Fruit fly (Drosophila melanogaster) whole organism, prepupa: ENCODE data around the gene Wdr59.
A peak's percentile ranks its signal among the peaks of the same experiment; 100 is the strongest.

Source experiments
- CG10631 ChIP-seq: fragments of 200-800 bp; sonication (Bioruptor generic); optimal IDR thresholded peaks from 2 replicates; lab custom pipeline; 2016; ENCODE audit warnings: missing biosample characterization, missing genetic modification characterization
- CG11294 ChIP-seq: fragments of 200-800 bp; sonication (Bioruptor generic); IDR thresholded peaks from 2 replicates; pipeline ENCODE4 v1.3.6; 2022; ENCODE audit warnings: missing biosample characterization, missing genetic modification characterization
- CG16779 ChIP-seq: fragments of 200-800 bp; sonication (Bioruptor generic); optimal IDR thresholded peaks from 3 replicates; lab custom pipeline; 2017; ENCODE audit warnings: missing biosample characterization, mild to moderate bottlenecking, missing genetic modification characterization
- CG31627 ChIP-seq: fragments of 200-800 bp; sonication (Bioruptor generic); optimal IDR thresholded peaks from 3 replicates; lab custom pipeline; 2016; ENCODE audit warnings: missing biosample characterization, missing genetic modification characterization
- CG32006 ChIP-seq: fragments of 200-800 bp; sonication (Bioruptor generic); optimal IDR thresholded peaks from 3 replicates; lab custom pipeline; 2017; ENCODE audit warnings: missing biosample characterization, mild to moderate bottlenecking, missing genetic modification characterization
- CG34406 ChIP-seq: fragments of 200-800 bp; sonication (Bioruptor generic); optimal IDR thresholded peaks from 3 replicates; lab custom pipeline; 2016; ENCODE audit warnings: missing biosample characterization, missing genetic modification characterization
- CG3919 ChIP-seq: fragments of 200-800 bp; sonication (Bioruptor generic); optimal IDR thresholded peaks from 3 replicates; lab custom pipeline; 2016; ENCODE audit warnings: missing biosample characterization, missing genetic modification characterization
- CG4318 ChIP-seq: fragments of 200-800 bp; sonication (Bioruptor generic); optimal IDR thresholded peaks from 3 replicates; lab custom pipeline; 2017; ENCODE audit warnings: missing biosample characterization, mild to moderate bottlenecking, missing genetic modification characterization
- CG6276 ChIP-seq: fragments of 200-800 bp; sonication (Bioruptor generic); optimal IDR thresholded peaks from 2 replicates; lab custom pipeline; 2017; ENCODE audit warnings: missing biosample characterization, mild to moderate bottlenecking, missing genetic modification characterization
- CG6792 ChIP-seq: fragments of 200-800 bp; sonication (Bioruptor generic); optimal IDR thresholded peaks from 3 replicates; lab custom pipeline; 2016; ENCODE audit warnings: missing biosample characterization, missing genetic modification characterization
- CG6808 ChIP-seq: fragments of 200-800 bp; sonication (Bioruptor generic); optimal IDR thresholded peaks from 3 replicates; lab custom pipeline; 2017; ENCODE audit warnings: missing biosample characterization, missing genetic modification characterization, mild to moderate bottlenecking, moderate library complexity, missing genetic modification reagents
- CG6854 ChIP-seq: fragments of 200-800 bp; sonication (Bioruptor generic); optimal IDR thresholded peaks from 2 replicates; lab custom pipeline; 2017; ENCODE audit warnings: missing biosample characterization, mild to moderate bottlenecking, missing genetic modification characterization
- CG7368 ChIP-seq: fragments of 200-800 bp; sonication (Bioruptor generic); optimal IDR thresholded peaks from 3 replicates; lab custom pipeline; 2016; ENCODE audit warnings: missing biosample characterization, missing genetic modification characterization
- CG8632 ChIP-seq: fragments of 200-800 bp; sonication (Bioruptor generic); optimal IDR thresholded peaks from 3 replicates; lab custom pipeline; 2016; ENCODE audit warnings: missing biosample characterization, missing genetic modification characterization
- Eip75B ChIP-seq: fragments of 200-800 bp; sonication (Bioruptor generic); optimal IDR thresholded peaks from 3 replicates; lab custom pipeline; 2016; ENCODE audit warnings: missing biosample characterization, missing genetic modification characterization
- Eip78C ChIP-seq: fragments of 200-800 bp; sonication (Bioruptor generic); peaks from one replicate; lab custom pipeline; 2016; ENCODE audit warnings: missing biosample characterization, missing genetic modification characterization
- Eip93F ChIP-seq: fragments of 200-800 bp; sonication (Bioruptor generic); optimal IDR thresholded peaks from 2 replicates; lab custom pipeline; 2016; ENCODE audit warnings: missing biosample characterization, mild to moderate bottlenecking, missing genetic modification characterization
- Ets21C ChIP-seq: fragments of 200-800 bp; sonication (Bioruptor generic); optimal IDR thresholded peaks from 3 replicates; lab custom pipeline; 2016; ENCODE audit warnings: missing biosample characterization, missing genetic modification characterization
- Ets96B ChIP-seq: fragments of 200-800 bp; optimal IDR thresholded peaks from 2 replicates; lab custom pipeline; 2019; ENCODE audit warnings: missing biosample characterization, mild to moderate bottlenecking, missing genetic modification characterization, moderate library complexity
- Gug ChIP-seq: fragments of 200-800 bp; sonication (Bioruptor generic); IDR thresholded peaks from 2 replicates; pipeline ENCODE4 v1.3.6; 2022; ENCODE audit warnings: missing biosample characterization, missing genetic modification characterization
- Hr38 ChIP-seq: sonication (Bioruptor generic); optimal IDR thresholded peaks from 2 replicates; lab custom pipeline; 2016; ENCODE audit warnings: missing biosample characterization, missing genetic modification characterization
- Hr39 ChIP-seq: fragments of 200-800 bp; sonication (Bioruptor generic); optimal IDR thresholded peaks from 2 replicates; lab custom pipeline; 2016; ENCODE audit warnings: missing biosample characterization, missing genetic modification characterization
- Met ChIP-seq: fragments of 200-800 bp; sonication (Bioruptor generic); optimal IDR thresholded peaks from 3 replicates; lab custom pipeline; 2016; ENCODE audit warnings: missing biosample characterization, missing genetic modification characterization
- OdsH ChIP-seq: fragments of 200-800 bp; sonication (Bioruptor generic); optimal IDR thresholded peaks from 3 replicates; lab custom pipeline; 2016; ENCODE audit warnings: missing biosample characterization, missing genetic modification characterization
- Sox102F ChIP-seq: fragments of 200-800 bp; sonication (Bioruptor generic); optimal IDR thresholded peaks from 2 replicates; lab custom pipeline; 2016; ENCODE audit warnings: missing biosample characterization, mild to moderate bottlenecking, missing genetic modification characterization
- achi ChIP-seq: fragments of 200-800 bp; sonication (Bioruptor generic); optimal IDR thresholded peaks from 3 replicates; lab custom pipeline; 2016; ENCODE audit warnings: missing biosample characterization, missing genetic modification characterization
- acj6 ChIP-seq: fragments of 200-800 bp; sonication (Bioruptor generic); optimal IDR thresholded peaks from 3 replicates; lab custom pipeline; 2016; ENCODE audit warnings: missing biosample characterization, missing genetic modification characterization
- cyc ChIP-seq: fragments of 200-800 bp; sonication (Bioruptor generic); optimal IDR thresholded peaks from 3 replicates; lab custom pipeline; 2016; ENCODE audit warnings: missing biosample characterization, missing genetic modification characterization
- dsx ChIP-seq: fragments of 200-800 bp; optimal IDR thresholded peaks from 3 replicates; lab custom pipeline; 2019; ENCODE audit warnings: missing biosample characterization, mild to moderate bottlenecking, missing genetic modification characterization, moderate library complexity; ENCODE audit not compliant: poor library complexity, severe bottlenecking
- eg ChIP-seq: fragments of 200-800 bp; sonication (Bioruptor generic); IDR thresholded peaks from 3 replicates; pipeline ENCODE4 v1.3.6; 2022; ENCODE audit warnings: missing biosample characterization, missing genetic modification characterization
- esn ChIP-seq: fragments of 200-800 bp; sonication (Bioruptor generic); optimal IDR thresholded peaks from 2 replicates; lab custom pipeline; 2016; ENCODE audit warnings: missing biosample characterization, mild to moderate bottlenecking, missing genetic modification characterization, moderate library complexity
- fd59A ChIP-seq: fragments of 200-800 bp; sonication (Bioruptor generic); optimal IDR thresholded peaks from 2 replicates; lab custom pipeline; 2017; ENCODE audit warnings: missing biosample characterization, mild to moderate bottlenecking, missing genetic modification characterization, missing genetic modification reagents
- fd85E ChIP-seq: fragments of 200-800 bp; sonication (Bioruptor generic); optimal IDR thresholded peaks from 3 replicates; lab custom pipeline; 2016; ENCODE audit warnings: missing biosample characterization, missing genetic modification characterization
- fkh ChIP-seq: fragments of 200-800 bp; sonication (Bioruptor generic); optimal IDR thresholded peaks from 3 replicates; lab custom pipeline; 2017; ENCODE audit warnings: missing biosample characterization, mild to moderate bottlenecking, missing genetic modification characterization, moderate library complexity
- lz ChIP-seq: fragments of 200-800 bp; sonication (Bioruptor generic); optimal IDR thresholded peaks from 3 replicates; lab custom pipeline; 2016; ENCODE audit warnings: missing biosample characterization, missing genetic modification characterization
- net ChIP-seq: fragments of 200-800 bp; sonication (Bioruptor generic); optimal IDR thresholded peaks from 3 replicates; lab custom pipeline; 2016; ENCODE audit warnings: missing biosample characterization, missing genetic modification characterization
- pdm3 ChIP-seq: fragments of 200-800 bp; sonication (Bioruptor generic); optimal IDR thresholded peaks from 3 replicates; lab custom pipeline; 2016; ENCODE audit warnings: missing biosample characterization, missing genetic modification characterization
- salr ChIP-seq, 2 experiments: fragments of 200-800 bp; sonication (Bioruptor generic); optimal IDR thresholded peaks; 3 replicates each; lab custom pipeline; 2016 to 2018; ENCODE audit warnings: missing biosample characterization in 2 of 2, missing genetic modification characterization in 2 of 2, mild to moderate bottlenecking in 1 of 2
- spab ChIP-seq: fragments of 200-800 bp; sonication (Bioruptor generic); optimal IDR thresholded peaks from 2 replicates; lab custom pipeline; 2017; ENCODE audit warnings: missing biosample characterization, mild to moderate bottlenecking, missing genetic modification characterization, missing genetic modification reagents
- ss ChIP-seq, 2 experiments: fragments of 200-800 bp; sonication (Bioruptor generic); optimal IDR thresholded peaks; 2 replicates in 1 of 2; 3 replicates in 1 of 2; lab custom pipeline; 2017 to 2018; ENCODE audit warnings: mild to moderate bottlenecking in 2 of 2, missing biosample characterization in 2 of 2, missing genetic modification characterization in 2 of 2, moderate library complexity in 1 of 2
- topi ChIP-seq: fragments of 200-800 bp; sonication (Bioruptor generic); optimal IDR thresholded peaks from 3 replicates; lab custom pipeline; 2016; ENCODE audit warnings: missing biosample characterization, missing genetic modification characterization

Wdr59 gene

DNA sequence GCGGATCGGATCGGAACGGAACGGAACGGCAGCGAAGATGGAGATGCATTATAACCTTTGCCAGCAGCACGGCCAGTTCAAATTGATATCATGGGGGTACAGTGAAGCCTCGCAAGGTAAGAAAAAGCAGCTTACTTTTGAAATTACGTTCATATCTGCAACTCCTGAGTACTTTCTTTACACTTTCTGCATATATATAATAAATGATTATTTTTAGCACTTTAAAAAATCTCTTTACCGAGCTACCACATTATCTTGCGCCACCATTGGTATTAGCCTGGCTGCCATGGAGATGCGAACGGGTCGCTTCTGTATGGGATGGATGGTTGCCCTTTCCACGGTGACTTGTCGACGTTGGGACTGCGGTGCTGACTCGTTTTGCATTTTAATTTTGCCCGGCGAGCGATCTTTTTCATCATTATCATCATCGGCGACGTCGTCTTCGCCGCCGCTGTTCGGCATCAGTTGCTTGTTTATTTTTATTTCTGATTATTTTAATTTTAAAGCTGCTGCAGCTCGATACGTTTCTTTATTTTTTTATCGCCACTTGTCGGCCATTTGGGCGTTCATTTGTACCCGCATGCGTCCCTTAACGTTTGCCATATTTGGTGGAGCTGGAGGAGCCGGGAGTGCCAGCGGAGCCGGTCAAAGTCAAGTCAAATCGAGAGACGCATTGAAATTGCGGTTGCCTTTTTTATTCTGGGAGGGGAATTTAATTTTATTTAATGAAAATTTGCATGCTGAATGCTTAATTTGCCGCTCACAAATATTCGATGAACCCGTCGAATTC, 38.0 kb upstream of the Wdr59 start (continued):
- TF ChIP-seq Hr38 (no peak), fd59A (GFP tag; lab: Kevin White, UChicago) (peak; percentile 89), topi (peak; percentile 92), fkh (GFP tag; lab: Kevin White, UChicago) (no peak), CG10631 (GFP tag; lab: Kevin White, UChicago) (peak; percentile 90), CG6276 (peak; percentile 52), Eip93F (GFP tag; lab: Kevin White, UChicago) (peak; percentile 61), net (GFP tag; lab: Kevin White, UChicago) (peak; percentile 85), CG16779 (tag; lab: Kevin White, UChicago) (peak; percentile 73), Eip78C (GFP tag; lab: Kevin White, UChicago) (peak; percentile 98), CG6854 (GFP tag; lab: Kevin White, UChicago) (peak; percentile 84), Ets96B (tag; lab: Kevin White, UChicago) (peak; percentile 91), CG7368 (GFP tag; lab: Kevin White, UChicago) (peak; percentile 85), CG3919 (GFP tag; lab: Kevin White, UChicago) (peak; percentile 92), Sox102F (GFP tag; lab: Kevin White, UChicago) (peak; percentile 91), CG31627 (GFP tag; lab: Kevin White, UChicago) (peak; percentile 90), salr (GFP tag; optimal IDR thresholded peaks at IDR 0.05; lab: Kevin White, UChicago) (peak; percentile 33 to 71), achi (peak; percentile 88), Eip75B (peak; percentile 93), acj6 (GFP tag; lab: Kevin White, UChicago) (peak; percentile 94), CG6808 (GFP tag; lab: Kevin White, UChicago) (peak; percentile 90), dsx (GFP tag; lab: Kevin White, UChicago) (peak; percentile 83)

DNA sequence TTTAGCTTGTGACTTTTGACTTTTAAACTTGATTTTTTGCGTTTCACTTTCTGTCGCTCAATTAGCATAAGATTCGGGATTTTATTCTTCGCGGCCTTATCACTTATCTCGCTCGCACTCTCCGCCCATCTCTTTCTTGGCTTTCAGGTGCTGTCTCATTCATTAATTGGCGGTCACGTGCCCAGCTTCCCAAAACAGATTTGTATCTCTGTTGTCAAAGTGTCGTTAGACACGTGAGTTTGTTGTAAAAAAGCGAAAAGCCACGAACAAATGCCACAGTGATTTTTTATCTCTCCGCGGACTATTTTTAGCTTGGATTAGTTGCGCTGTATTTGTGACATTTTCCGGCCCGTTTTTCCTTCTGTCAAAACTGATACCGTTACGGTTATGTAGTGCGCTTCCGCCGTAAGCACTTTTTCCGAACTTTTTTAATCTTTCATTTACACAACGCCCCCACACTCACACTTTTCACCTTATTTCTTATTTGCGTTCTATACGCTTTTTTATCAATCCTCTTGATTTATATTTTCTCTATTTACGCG, 34.4 kb upstream of the Wdr59 start:
- TF ChIP-seq net (GFP tag; lab: Kevin White, UChicago) (no peak), CG32006 (GFP tag; lab: Kevin White, UChicago) (no peak), Ets21C (GFP tag; lab: Kevin White, UChicago) (no peak), lz (GFP tag; lab: Kevin White, UChicago) (no peak), Met (no peak), cyc (GFP tag; lab: Kevin White, UChicago) (no peak), esn (GFP tag; lab: Kevin White, UChicago) (no peak), dsx (GFP tag; lab: Kevin White, UChicago) (no peak), OdsH (GFP tag; lab: Kevin White, UChicago) (no peak), CG6276 (no peak), ss (GFP tag; optimal IDR thresholded peaks at IDR 0.05; lab: Kevin White, UChicago) (no peak), Eip93F (GFP tag; lab: Kevin White, UChicago) (no peak)

DNA sequence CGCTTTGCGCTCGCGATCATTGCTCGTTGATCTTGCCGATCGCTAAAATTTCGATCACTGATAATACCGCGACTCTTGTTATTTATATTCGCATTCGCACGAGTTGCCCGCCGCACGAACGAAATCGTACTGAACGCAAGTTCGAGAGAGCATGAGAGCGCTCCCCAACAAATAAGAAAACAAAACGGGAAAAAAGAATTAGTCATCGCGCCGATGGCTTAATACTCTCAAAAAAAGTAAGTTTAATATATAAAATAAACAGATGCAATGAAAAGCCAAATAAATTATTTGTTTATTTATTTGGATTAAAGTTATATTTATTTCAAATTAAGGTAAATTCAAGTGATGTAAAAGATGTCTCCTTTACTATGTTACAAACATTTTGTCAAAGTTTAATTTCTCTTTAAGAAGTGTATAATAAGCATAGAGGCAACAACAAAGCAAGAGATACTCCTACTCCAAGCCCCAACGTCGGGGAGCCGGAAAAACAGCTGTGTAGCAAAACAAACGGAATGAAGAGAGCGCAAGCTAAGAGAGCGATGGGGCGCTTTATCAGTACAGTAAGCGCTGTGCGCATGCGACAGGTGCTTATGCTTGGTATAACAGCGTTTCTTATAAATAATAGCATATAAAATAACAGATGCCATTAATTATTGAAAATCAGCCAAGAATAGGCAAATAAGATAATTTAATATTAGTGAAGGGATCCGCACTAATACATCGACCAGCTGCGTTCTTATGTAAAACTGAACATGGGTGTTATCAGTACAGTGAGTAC, 33.7 kb upstream of the Wdr59 start:
- TF ChIP-seq CG10631 (GFP tag; lab: Kevin White, UChicago) (peak; percentile 70), eg (GFP tag; lab: Robert Waterston, UW) (peak; percentile 66), fd85E (GFP tag; lab: Kevin White, UChicago) (no peak), Met (peak; percentile 82), CG11294 (GFP tag; lab: Robert Waterston, UW) (peak; percentile 17; the same call in 1 of the 2 replicates), dsx (GFP tag; lab: Kevin White, UChicago) (peak; percentile 82), CG6792 (peak; percentile 73), spab (GFP tag; lab: Kevin White, UChicago) (peak; percentile 74), fkh (GFP tag; lab: Kevin White, UChicago) (peak; percentile 64), CG6808 (GFP tag; lab: Kevin White, UChicago) (peak; percentile 78), Ets96B (tag; lab: Kevin White, UChicago) (peak; percentile 77), CG4318 (peak; percentile 23), pdm3 (peak; percentile 75), Gug (GFP tag; lab: Robert Waterston, UW) (peak; percentile 20; the same call in 1 of the 2 replicates), OdsH (GFP tag; lab: Kevin White, UChicago) (peak; percentile 79), ss (GFP tag; optimal IDR thresholded peaks at IDR 0.05; lab: Kevin White, UChicago) (peak; percentile 88 to 91), achi (peak; percentile 66), CG6276 (peak; percentile 73), esn (GFP tag; lab: Kevin White, UChicago) (peak; percentile 88), acj6 (GFP tag; lab: Kevin White, UChicago) (peak; percentile 70), CG34406 (peak; percentile 78), Hr39 (GFP tag; lab: Kevin White, UChicago) (peak; percentile 67), Sox102F (GFP tag; lab: Kevin White, UChicago) (peak; percentile 69), CG32006 (GFP tag; lab: Kevin White, UChicago) (peak; percentile 86), CG8632 (GFP tag; lab: Kevin White, UChicago) (peak; percentile 60)
